Fruit fly (Drosophila melanogaster): ENCODE measurements around the gene CG10492.

The CG10492 gene

DNA sequence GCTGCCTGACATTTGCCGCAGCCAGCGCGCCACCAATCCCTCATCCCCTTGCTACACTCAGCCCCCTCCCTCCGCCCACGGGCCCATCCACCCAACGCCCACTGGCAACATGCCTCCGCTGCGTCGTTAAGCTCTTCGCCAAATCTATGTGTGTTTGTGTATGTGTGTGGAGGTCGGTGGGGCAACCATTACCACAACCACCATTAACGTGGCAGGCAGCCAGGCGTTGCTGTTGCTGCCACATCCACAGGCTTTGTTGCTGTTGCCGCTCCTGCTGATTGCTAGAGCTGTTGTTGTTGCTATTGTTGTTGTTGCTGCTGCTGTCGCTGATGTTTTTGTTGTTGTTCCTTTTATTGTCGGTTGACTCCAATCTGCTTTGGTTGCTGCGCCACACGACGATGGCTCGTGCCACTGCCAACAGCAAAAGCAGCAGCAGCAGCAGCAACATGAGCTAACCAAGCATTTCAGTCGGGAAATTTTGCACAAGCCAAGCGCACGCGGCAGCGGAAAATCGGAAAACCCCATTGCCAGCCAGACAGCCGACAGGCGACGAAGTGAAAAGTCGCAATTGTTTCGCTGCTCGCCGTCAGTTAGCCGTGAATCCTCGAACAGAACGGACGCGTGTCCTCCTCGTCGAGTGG is 26.5 kb upstream of the CG10492 start, which contains the start of gene Sidpn:
Sidpn (plus strand) TSS at position 465 of the 641 bp plus-strand sequence.
- TF ChIP-seq Dfd (GFP tag; optimal IDR thresholded peaks at IDR 0.05) = peak; percentile 89
- no peak for TF ChIP-seq Hr78 (GFP tag; optimal IDR thresholded peaks at IDR 0.05)

- no peak for TF ChIP-seq tai (GFP tag; optimal IDR thresholded peaks at IDR 0.05)
- peak; percentile 23 for TF ChIP-seq sage (GFP tag; optimal IDR thresholded peaks at IDR 0.05)
These were observed 20.6 kb upstream of the CG10492 start, which contains the start of gene hook for dm6 chr2L:19033288-19033687. hook (minus strand) TSS chr2L:19033498.

dm6 chr2L:19034213-19034929 is 19.5 kb upstream of the CG10492 start, which contains the start of the genes mib2 and CG31800:
mib2 (plus strand) TSS chr2L:19034444.
CG31800 (minus strand) TSS chr2L:19034576.
- TF ChIP-seq rgr (GFP tag; optimal IDR thresholded peaks at IDR 0.05) (peak; percentile 18), ey (GFP tag; optimal IDR thresholded peaks at IDR 0.05) (no peak), Dfd (GFP tag; optimal IDR thresholded peaks at IDR 0.05) (no peak), pan (optimal IDR thresholded peaks at IDR 0.05) (no peak), jim (GFP tag; optimal IDR thresholded peaks at IDR 0.05) (no peak), Rel (GFP tag; optimal IDR thresholded peaks at IDR 0.05) (no peak), Rel (tag; optimal IDR thresholded peaks at IDR 0.05) (peak; percentile 25), GATAd (GFP tag; optimal IDR thresholded peaks at IDR 0.05) (no peak), lola (GFP tag; optimal IDR thresholded peaks at IDR 0.05) (no peak), fru (GFP tag; optimal IDR thresholded peaks at IDR 0.05) (no peak), Dif (GFP tag; optimal IDR thresholded peaks at IDR 0.05; ENCODE audit: partially characterized antibody) (no peak), h (GFP tag; optimal IDR thresholded peaks at IDR 0.05) (peak; percentile 19), br (GFP tag; optimal IDR thresholded peaks at IDR 0.05) (no peak), OdsH (GFP tag; optimal IDR thresholded peaks at IDR 0.05) (no peak), sv (GFP tag; optimal IDR thresholded peaks at IDR 0.05) (no peak), HLH106 (tag; optimal IDR thresholded peaks at IDR 0.05) (peak; percentile 6), N (GFP tag; optimal IDR thresholded peaks at IDR 0.05) (no peak), Jra (GFP tag; optimal IDR thresholded peaks at IDR 0.05) (peak; percentile 10), dsf (GFP tag; optimal IDR thresholded peaks at IDR 0.05; ENCODE audit: borderline replicate concordance) (no peak), woc (GFP tag; optimal IDR thresholded peaks at IDR 0.05) (no peak), brk (GFP tag; optimal IDR thresholded peaks at IDR 0.05) (no peak), Abd-B (GFP tag; optimal IDR thresholded peaks at IDR 0.05) (no peak), Sp1 (GFP tag; optimal IDR thresholded peaks at IDR 0.05) (no peak), CrebA (GFP tag; optimal IDR thresholded peaks at IDR 0.05; ENCODE audit: borderline replicate concordance) (no peak), psq (GFP tag; optimal IDR thresholded peaks at IDR 0.05) (no peak), Myc (optimal IDR thresholded peaks at IDR 0.05) (no peak), CG9705 (GFP tag; optimal IDR thresholded peaks at IDR 0.05) (no peak), Vsx2 (GFP tag; optimal IDR thresholded peaks at IDR 0.05; ENCODE audit: partially characterized antibody) (no peak), Hnf4 (GFP tag; optimal IDR thresholded peaks at IDR 0.05) (no peak), foxo (GFP tag; optimal IDR thresholded peaks at IDR 0.05) (peak in 1 of 2 experiments; percentile 23), tai (GFP tag; optimal IDR thresholded peaks at IDR 0.05) (no peak), sage (GFP tag; optimal IDR thresholded peaks at IDR 0.05) (no peak), Hr83 (GFP tag; optimal IDR thresholded peaks at IDR 0.05; ENCODE audit: poor library complexity, severe bottlenecking) (peak; percentile 26), usp (GFP tag; optimal IDR thresholded peaks at IDR 0.05) (no peak), dl (GFP tag; optimal IDR thresholded peaks at IDR 0.05; ENCODE audit: insufficient read depth in 1 of 2, partially characterized antibody in 2 of 2) (no peak), Hr78 (GFP tag; optimal IDR thresholded peaks at IDR 0.05) (no peak), Mio (GFP tag; optimal IDR thresholded peaks at IDR 0.05) (no peak), dmrt93B (GFP tag; optimal IDR thresholded peaks at IDR 0.05) (no peak), CG32264 (GFP tag; optimal IDR thresholded peaks at IDR 0.05) (no peak)

All from whole organism, wandering third instar larva.